Fruit fly (Drosophila melanogaster): Measurements from ENCODE around the gene Smn.

Smn gene

DNA sequence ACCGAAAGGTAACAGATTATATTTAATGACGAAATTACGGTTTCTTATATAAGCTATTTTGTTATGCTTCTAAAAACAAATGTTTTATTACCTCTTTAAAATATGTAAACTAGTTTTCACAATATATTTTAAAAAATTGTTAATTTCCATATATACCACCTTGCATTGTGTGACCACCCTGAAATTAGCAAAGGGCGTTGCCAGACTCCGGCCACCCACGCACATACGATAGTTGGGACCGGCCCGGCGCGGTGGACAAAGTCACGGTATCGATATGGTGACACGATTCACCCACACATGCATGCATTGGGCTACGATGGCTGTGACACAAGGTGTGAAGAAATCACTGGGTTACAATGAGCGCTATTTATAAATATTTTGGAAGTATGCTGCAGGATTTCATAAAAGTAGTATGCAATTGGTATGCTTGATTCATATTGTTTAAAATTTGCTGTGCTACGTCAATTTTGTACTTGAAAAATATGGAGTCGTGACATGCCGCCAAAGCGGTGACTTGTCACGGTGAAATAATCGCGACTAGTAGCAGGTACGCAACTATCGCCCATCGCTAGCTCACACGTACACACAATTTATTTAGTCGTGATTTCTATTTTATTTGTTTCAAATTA is 6.8 kb upstream of the Smn start (continued):
- TF ChIP-seq CG3163 (GFP tag; optimal IDR thresholded peaks at IDR 0.05) = peak; percentile 13
- TF ChIP-seq Lim3 (GFP tag; IDR thresholded peaks at IDR 0.05) = no peak
- peak; percentile 60 for TF ChIP-seq CG13296 (GFP tag; optimal IDR thresholded peaks at IDR 0.05)
- peak; percentile 34 for TF ChIP-seq stwl (tag; optimal IDR thresholded peaks at IDR 0.05)
- no peak for TF ChIP-seq ac (GFP tag; optimal IDR thresholded peaks at IDR 0.05)
- peak; percentile 75 for TF ChIP-seq jumu (GFP tag; optimal IDR thresholded peaks at IDR 0.05)
- TF ChIP-seq dmrt11E (tag; optimal IDR thresholded peaks at IDR 0.05) = peak; percentile 37
- TF ChIP-seq gfzf (GFP tag; optimal IDR thresholded peaks at IDR 0.05) = peak; percentile 55
- TF ChIP-seq sim (GFP tag; IDR thresholded peaks at IDR 0.05) = no peak
- no peak for TF ChIP-seq sens-2 (GFP tag; IDR thresholded peaks at IDR 0.05)
- peak; percentile 92 for TF ChIP-seq pzg (GFP tag; optimal IDR thresholded peaks at IDR 0.05)
- peak; percentile 64 for TF ChIP-seq Bdp1 (GFP tag; optimal IDR thresholded peaks at IDR 0.05)
- no peak for TF ChIP-seq ham (GFP tag; IDR thresholded peaks at IDR 0.05)
- TF ChIP-seq CG6689 (GFP tag; IDR thresholded peaks at IDR 0.05) = peak; percentile 99
- peak; percentile 54 for TF ChIP-seq Elba2 (GFP tag; optimal IDR thresholded peaks at IDR 0.05)
- TF ChIP-seq Camta (GFP tag; optimal IDR thresholded peaks at IDR 0.05) = peak; percentile 59
- no peak for TF ChIP-seq MESR4 (GFP tag; optimal IDR thresholded peaks at IDR 0.05)
- TF ChIP-seq CG7372 (GFP tag; IDR thresholded peaks at IDR 0.05) = 0 out of 2 replicates have a peak, but pooled peaks have one; percentile 31
- no peak for TF ChIP-seq CG18764 (GFP tag; optimal IDR thresholded peaks at IDR 0.05)
- TF ChIP-seq CG1832 (GFP tag; optimal IDR thresholded peaks at IDR 0.05) = no peak
- TF ChIP-seq BEAF-32 (GFP tag; optimal IDR thresholded peaks at IDR 0.05) = peak; percentile 100
- TF ChIP-seq Trl (optimal IDR thresholded peaks at IDR 0.05) = no peak
- peak; percentile 42 for TF ChIP-seq Trl (GFP tag; optimal IDR thresholded peaks at IDR 0.05)
- no peak for TF ChIP-seq sqz (GFP tag; optimal IDR thresholded peaks at IDR 0.05)
- TF ChIP-seq Lhr (GFP tag; optimal IDR thresholded peaks at IDR 0.05) = peak; percentile 58
- peak; percentile 79 for TF ChIP-seq CG2116 (GFP tag; optimal IDR thresholded peaks at IDR 0.05)
- TF ChIP-seq GATAe (GFP tag; conservative IDR thresholded peaks at IDR 0.05) = no peak
- peak; percentile 66 for TF ChIP-seq bcd (GFP tag; optimal IDR thresholded peaks at IDR 0.05)
- no peak for TF ChIP-seq ken (GFP tag; IDR thresholded peaks at IDR 0.05)
- peak; percentile 20; the same call in 1 of the 2 replicates for TF ChIP-seq al (GFP tag; IDR thresholded peaks at IDR 0.05)
- TF ChIP-seq HmgZ (tag; optimal IDR thresholded peaks at IDR 0.05) = peak; percentile 83
- no peak for TF ChIP-seq CG43689 (GFP tag; IDR thresholded peaks at IDR 0.05)
- TF ChIP-seq Blimp-1 (GFP tag; optimal IDR thresholded peaks at IDR 0.05) = no peak
- TF ChIP-seq MTF-1 (GFP tag; optimal IDR thresholded peaks at IDR 0.05; ENCODE audit: borderline replicate concordance) = no peak
- peak; percentile 47; the same call in 1 of the 2 replicates for TF ChIP-seq ap (GFP tag; IDR thresholded peaks at IDR 0.05)
- peak; percentile 8 for TF ChIP-seq maf-S (GFP tag; optimal IDR thresholded peaks at IDR 0.05)
- peak; percentile 98 for TF ChIP-seq D (optimal IDR thresholded peaks at IDR 0.05)
- TF ChIP-seq D (GFP tag; optimal IDR thresholded peaks at IDR 0.05) = peak; percentile 16
- peak; percentile 88 for TF ChIP-seq CG4617 (GFP tag; optimal IDR thresholded peaks at IDR 0.05; ENCODE audit: borderline replicate concordance)
- TF ChIP-seq CG33213 (GFP tag; optimal IDR thresholded peaks at IDR 0.05) = peak; percentile 60
- peak; percentile 73 for TF ChIP-seq Abd-B (GFP tag; optimal IDR thresholded peaks at IDR 0.05)
- TF ChIP-seq E2f2 (GFP tag; IDR thresholded peaks at IDR 0.05) = peak; percentile 47
- no peak for TF ChIP-seq slou (GFP tag; optimal IDR thresholded peaks at IDR 0.05)
- peak; percentile 26 for TF ChIP-seq CG4820 (GFP tag; optimal IDR thresholded peaks at IDR 0.05)
- TF ChIP-seq CG10267 (tag; optimal IDR thresholded peaks at IDR 0.05) = peak; percentile 53
- TF ChIP-seq otp (GFP tag; IDR thresholded peaks at IDR 0.05) = peak; percentile 41; the same call in 1 of the 3 replicates
- TF ChIP-seq gt (GFP tag; IDR thresholded peaks at IDR 0.05) = no peak
- TF ChIP-seq CG6765 (GFP tag; optimal IDR thresholded peaks at IDR 0.05) = no peak
- TF ChIP-seq p53 (GFP tag; optimal IDR thresholded peaks at IDR 0.05) = peak; percentile 34
- TF ChIP-seq lab (GFP tag; optimal IDR thresholded peaks at IDR 0.05) = no peak
- TF ChIP-seq CG1233 (GFP tag; optimal IDR thresholded peaks at IDR 0.05) = peak; percentile 13

Data from whole organism, embryonic.